Worm (Caenorhabditis elegans) whole organism, L3 larva: ENCODE results near the gene ZK1067.4.
A peak's percentile ranks its signal among the peaks of the same experiment; 100 is the strongest.

ENCODE experiments used
- ama-1 ChIP-seq: fragments of 150-350 bp; optimal IDR thresholded peaks from 2 replicates; lab custom pipeline; 2018
- daf-12 ChIP-seq: fragments of 150-350 bp; optimal IDR thresholded peaks from 2 replicates; lab custom pipeline; 2014; ENCODE audit warnings: missing biosample characterization, missing genetic modification reagents, missing genetic modification characterization
- elt-3 ChIP-seq, 3 experiments: fragments of 150-350 bp in 1 of 3; sonication (generic microtip) in 2 of 3; optimal IDR thresholded peaks; 2 replicates in 2 of 3; 4 replicates in 1 of 3; lab custom pipeline; 2014 to 2017; ENCODE audit warnings: missing biosample characterization in 3 of 3, missing genetic modification characterization in 3 of 3
- lin-15B ChIP-seq: fragments of 150-350 bp; optimal IDR thresholded peaks from 2 replicates; lab custom pipeline; 2014; ENCODE audit warnings: missing biosample characterization, missing genetic modification characterization
- nhr-25 ChIP-seq: sonication (generic microtip); optimal IDR thresholded peaks from 2 replicates; lab custom pipeline; 2017; ENCODE audit warnings: missing biosample characterization, missing genetic modification characterization
- nhr-28 ChIP-seq: fragments of 150-350 bp; optimal IDR thresholded peaks from 2 replicates; lab custom pipeline; 2014; ENCODE audit warnings: missing biosample characterization, missing genetic modification characterization
- nhr-77 ChIP-seq: fragments of 150-350 bp; optimal IDR thresholded peaks from 2 replicates; lab custom pipeline; 2014; ENCODE audit warnings: missing biosample characterization, missing genetic modification characterization
- pha-4 ChIP-seq: fragments of 150-350 bp; optimal IDR thresholded peaks from 2 replicates; lab custom pipeline; 2014; ENCODE audit warnings: missing biosample characterization, missing genetic modification reagents, missing genetic modification characterization
- unc-62 ChIP-seq: fragments of 150-350 bp; sonication (generic microtip); optimal IDR thresholded peaks from 4 replicates; lab custom pipeline; 2014; ENCODE audit warnings: missing biosample characterization, missing genetic modification reagents, missing genetic modification characterization

DNA sequence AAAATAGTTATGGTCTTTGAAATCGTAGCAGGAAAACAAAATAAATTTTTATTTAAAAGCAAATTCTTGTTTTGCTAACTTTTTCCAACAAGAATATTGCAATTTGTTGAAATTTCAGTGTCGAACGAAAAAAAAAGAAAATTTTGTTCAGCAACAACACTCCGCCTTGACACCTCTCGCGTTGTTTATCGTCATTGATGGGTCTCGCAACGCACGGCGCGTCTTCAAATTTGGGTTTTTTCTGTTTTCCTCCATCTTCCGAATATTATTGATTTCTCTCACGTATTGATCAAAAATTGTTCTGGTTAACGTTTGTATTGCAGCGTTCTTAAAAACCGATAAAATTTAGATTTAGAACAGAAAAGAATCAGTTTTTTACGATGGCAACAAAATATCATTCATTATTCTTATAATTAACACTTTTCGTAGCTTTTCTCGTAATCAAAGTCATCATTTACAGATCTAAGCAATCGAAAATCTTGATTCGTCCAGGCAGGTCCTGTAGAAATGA lies 40.7 kb upstream of the ZK1067.4 start, which contains the start of gene dpl-1:
- TF ChIP-seq nhr-25 (tag; lab: Kevin White, UChicago) (peak; percentile 47), nhr-77 (no peak), daf-12 (no peak), nhr-28 (tag; lab: Kevin White, UChicago) (no peak), unc-62 (GFP tag; lab: Kevin White, UChicago) (no peak), lin-15B (tag; lab: Kevin White, UChicago) (peak; percentile 63), elt-3 (tag; optimal IDR thresholded peaks at IDR 0.05; lab: Kevin White, UChicago) (no peak), pha-4 (peak; percentile 74), ama-1 (lab: Kevin White, UChicago) (no peak)
